Worm (Caenorhabditis elegans) whole organism, early embryonic: ENCODE data around the gene gon-4.

Experiments used
- aly-1 ChIP-seq: sonication (generic microtip); optimal IDR thresholded peaks from 2 replicates; lab custom pipeline; 2016; ENCODE audit warnings: missing genetic modification characterization, missing compliant biosample characterization
- ama-1 ChIP-seq: fragments of 150-350 bp; optimal IDR thresholded peaks from 2 replicates; lab custom pipeline; 2014
- ceh-36 ChIP-seq: sonication (generic microtip); optimal IDR thresholded peaks from 2 replicates; lab custom pipeline; 2016; ENCODE audit warnings: missing genetic modification characterization, inconsistent platforms, missing compliant biosample characterization
- ets-7 ChIP-seq: sonication (generic microtip); optimal IDR thresholded peaks from 2 replicates; lab custom pipeline; 2016; ENCODE audit warnings: missing genotype, missing genetic modification characterization, missing compliant biosample characterization
- flt-1 ChIP-seq: fragments of 200-800 bp; sonication (Bioruptor generic); IDR thresholded peaks from 2 replicates; pipeline ENCODE4 v1.3.6; 2022; ENCODE audit warnings: missing genetic modification characterization, missing compliant biosample characterization
- hmbx-1 ChIP-seq: sonication (generic microtip); optimal IDR thresholded peaks from 2 replicates; lab custom pipeline; 2016; ENCODE audit warnings: mild to moderate bottlenecking, missing genetic modification characterization, missing compliant biosample characterization
- hnd-1 ChIP-seq: sonication (generic microtip); optimal IDR thresholded peaks from 2 replicates; lab custom pipeline; 2016; ENCODE audit warnings: missing genetic modification characterization, missing compliant biosample characterization
- scrt-1 ChIP-seq: fragments of 200-800 bp; sonication (Bioruptor generic); IDR thresholded peaks from 2 replicates; pipeline ENCODE4 v1.3.6; 2022; ENCODE audit warnings: missing genetic modification characterization, missing compliant biosample characterization
- sea-1 ChIP-seq: fragments of 200-800 bp; sonication (Bioruptor generic); conservative IDR thresholded peaks from 2 replicates; pipeline ENCODE4 v1.3.6; 2022; ENCODE audit warnings: missing genetic modification characterization, missing compliant biosample characterization
- tbx-11 ChIP-seq: fragments of 200-800 bp; sonication (Bioruptor generic); IDR thresholded peaks from 2 replicates; pipeline ENCODE4 v1.3.6; 2022; ENCODE audit warnings: missing genetic modification characterization, missing compliant biosample characterization
- tbx-37 ChIP-seq: fragments of 200-800 bp; sonication (Bioruptor generic); conservative IDR thresholded peaks from 2 replicates; pipeline ENCODE4 v1.3.6; 2022; ENCODE audit warnings: missing genetic modification reagents, missing genetic modification characterization, missing compliant biosample characterization
- tra-4 ChIP-seq: sonication (generic microtip); optimal IDR thresholded peaks from 2 replicates; lab custom pipeline; 2017; ENCODE audit warnings: missing genetic modification characterization, missing compliant biosample characterization

DNA sequence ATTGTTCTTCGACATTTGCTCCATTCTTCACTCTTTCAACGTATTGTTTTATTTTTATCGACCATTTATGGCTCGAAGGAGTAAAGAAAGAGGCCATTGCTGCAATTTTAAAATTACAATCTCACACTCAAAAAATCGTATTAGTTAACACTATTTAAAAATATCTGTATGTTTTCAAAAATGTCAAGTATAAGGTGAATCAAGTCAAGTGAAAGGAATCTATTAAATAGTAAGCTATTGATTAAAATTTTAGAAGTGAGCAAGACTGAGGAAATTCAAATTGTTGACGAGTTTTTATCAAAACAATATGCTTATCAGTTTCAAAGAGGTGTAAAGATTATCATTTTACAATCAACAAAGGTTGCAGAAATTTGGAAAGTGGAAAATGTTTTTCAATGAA, 34.8 kb downstream of the gon-4 start, which contains the start of gene F01G10.4:
- no peak for TF ChIP-seq ama-1 (lab: Kevin White, UChicago)
- no peak for TF ChIP-seq sea-1
- TF ChIP-seq ceh-36 (tag; lab: Kevin White, UChicago) = no peak
- no peak for TF ChIP-seq tra-4 (tag; lab: Kevin White, UChicago)
- no peak for TF ChIP-seq scrt-1 (GFP tag; lab: Robert Waterston, UW)
- no peak for TF ChIP-seq ets-7
- no peak for TF ChIP-seq tbx-37
- TF ChIP-seq flt-1 = no peak
- TF ChIP-seq aly-1 (tag; lab: Kevin White, UChicago) = no peak
- TF ChIP-seq hnd-1 (tag; lab: Kevin White, UChicago) = no peak
- no peak for TF ChIP-seq tbx-11 (GFP tag; lab: Robert Waterston, UW)
- TF ChIP-seq hmbx-1 (tag; lab: Kevin White, UChicago) = no peak
